Fruit fly (Drosophila melanogaster): ENCODE results near the gene CG14421.

The CG14421 gene

dm6 chrX:2989332-2989731 is 48.1 kb downstream of the CG14421 start:
- TF ChIP-seq salm (tag; optimal IDR thresholded peaks at IDR 0.05): no peak
- TF ChIP-seq ATbp (GFP tag; optimal IDR thresholded peaks at IDR 0.05): peak; percentile 0
- TF ChIP-seq ci (GFP tag; IDR thresholded peaks at IDR 0.05): 0 out of 3 replicates have a peak, but pooled peaks have one; percentile 27
- peak; percentile 58 for TF ChIP-seq cg (GFP tag; optimal IDR thresholded peaks at IDR 0.05)
- TF ChIP-seq tll (GFP tag; optimal IDR thresholded peaks at IDR 0.05): peak in 1 of 2 experiments; percentile 15
- no peak for TF ChIP-seq sug (tag; optimal IDR thresholded peaks at IDR 0.05)
- no peak for TF ChIP-seq Poxn (GFP tag; IDR thresholded peaks at IDR 0.05)
- TF ChIP-seq dmrt11E (tag; optimal IDR thresholded peaks at IDR 0.05): peak; percentile 14
- TF ChIP-seq sens (GFP tag): peak; percentile 72
- TF ChIP-seq zen (tag; optimal IDR thresholded peaks at IDR 0.05): peak; percentile 17
- peak; percentile 7 for TF ChIP-seq gsb-n (tag; optimal IDR thresholded peaks at IDR 0.05)
- peak; percentile 46 for TF ChIP-seq Ets65A (GFP tag)
- peak; percentile 1 for TF ChIP-seq CG2712 (tag; optimal IDR thresholded peaks at IDR 0.05)

DNA sequence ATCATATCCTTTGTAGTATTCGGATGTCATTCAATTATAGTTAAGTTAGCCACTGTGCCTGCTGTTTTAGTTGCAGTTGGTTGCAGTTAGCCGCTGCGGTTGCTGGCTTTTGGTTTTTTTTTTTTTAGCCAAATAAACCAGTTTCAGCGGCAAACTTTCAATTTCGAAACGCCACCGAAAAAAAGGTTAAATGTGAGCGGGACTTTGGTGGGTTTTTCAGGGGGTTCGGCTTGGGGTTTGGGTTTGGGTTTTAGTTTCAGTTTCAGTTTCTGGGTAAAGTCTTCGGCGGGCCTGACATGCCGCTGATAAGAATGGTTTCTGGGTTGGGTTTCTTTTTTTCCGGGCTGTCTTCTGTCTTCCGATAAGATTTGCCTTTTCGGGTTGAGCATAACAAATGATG is 49.7 kb downstream of the CG14421 start:
- TF ChIP-seq sens (GFP tag) (no peak), sqz (GFP tag; optimal IDR thresholded peaks at IDR 0.05) (peak; percentile 49), vvl (GFP tag; IDR thresholded peaks at IDR 0.05) (no peak), CG1792 (GFP tag; optimal IDR thresholded peaks at IDR 0.05) (no peak), Blimp-1 (GFP tag; optimal IDR thresholded peaks at IDR 0.05) (peak; percentile 92), al (GFP tag; IDR thresholded peaks at IDR 0.05) (no peak)
